Fruit fly (Drosophila melanogaster): Measurements from ENCODE around the gene dmt.

dm6 chr3R:9684125-9684524, 26.8 kb upstream of the dmt start, which contains the start of gene CG9444:
- TF ChIP-seq achi (GFP tag; optimal IDR thresholded peaks at IDR 0.05) = no peak
- TF ChIP-seq Smox (GFP tag; optimal IDR thresholded peaks at IDR 0.05) = no peak
- no peak for TF ChIP-seq Ets96B (tag; optimal IDR thresholded peaks at IDR 0.05)

Measured in whole organism, prepupa.